Fruit fly (Drosophila melanogaster) whole organism, embryonic: Measurements from ENCODE around the gene vers.

Experiments
- Adf1 ChIP-seq: fragments of 200-800 bp; sonication (Bioruptor generic); IDR thresholded peaks from 2 replicates; pipeline ENCODE4 v1.3.6; 2022; ENCODE audit warnings: missing biosample characterization, missing genetic modification characterization
- B-H2 ChIP-seq: fragments of 200-800 bp; sonication (Bioruptor generic); optimal IDR thresholded peaks from 2 replicates; lab custom pipeline; 2018; ENCODE audit warnings: missing biosample characterization, mild to moderate bottlenecking, missing genetic modification characterization
- BEAF-32 ChIP-seq: fragments of 200-800 bp; sonication (Bioruptor generic); optimal IDR thresholded peaks from 3 replicates; lab custom pipeline; 2017; ENCODE audit warnings: missing biosample characterization, missing genetic modification characterization, mild to moderate bottlenecking, moderate library complexity, missing genetic modification reagents
- CG10959 ChIP-seq: fragments of 200-800 bp; sonication (Bioruptor generic); IDR thresholded peaks from 2 replicates; pipeline ENCODE4 v1.3.6; 2022; ENCODE audit warnings: missing biosample characterization, missing genetic modification characterization
- CG13287 ChIP-seq: fragments of 200-800 bp; sonication (Bioruptor generic); IDR thresholded peaks from 2 replicates; pipeline ENCODE4 v1.3.6; 2022; ENCODE audit warnings: missing biosample characterization, missing genetic modification characterization; ENCODE audit not compliant: partially characterized antibody
- CG16815 ChIP-seq: fragments of 200-800 bp; sonication (Bioruptor generic); optimal IDR thresholded peaks from 3 replicates; lab custom pipeline; 2017; ENCODE audit warnings: missing biosample characterization, mild to moderate bottlenecking, missing genetic modification characterization
- CG1832 ChIP-seq: fragments of 200-800 bp; sonication (Bioruptor generic); optimal IDR thresholded peaks from 2 replicates; lab custom pipeline; 2017; ENCODE audit warnings: missing biosample characterization, mild to moderate bottlenecking, missing genetic modification characterization, inconsistent platforms
- CG18476 ChIP-seq: fragments of 200-800 bp; sonication (Bioruptor generic); optimal IDR thresholded peaks from 2 replicates; lab custom pipeline; 2016; ENCODE audit warnings: missing biosample characterization, mild to moderate bottlenecking, missing genetic modification characterization
- CG18599 ChIP-seq: fragments of 200-800 bp; sonication (Bioruptor generic); optimal IDR thresholded peaks from 3 replicates; lab custom pipeline; 2017; ENCODE audit warnings: missing biosample characterization, missing genetic modification characterization, mild to moderate bottlenecking, moderate library complexity, missing genetic modification reagents
- CG2199 ChIP-seq: fragments of 200-800 bp; sonication (Bioruptor generic); IDR thresholded peaks from 3 replicates; pipeline ENCODE4 v1.3.6; 2022; ENCODE audit warnings: missing biosample characterization, missing genetic modification characterization
- CG2678 ChIP-seq: fragments of 200-800 bp; sonication (Bioruptor generic); optimal IDR thresholded peaks from 3 replicates; lab custom pipeline; 2019; ENCODE audit warnings: missing biosample characterization, mild to moderate bottlenecking, missing genetic modification characterization, moderate library complexity
- CG33213 ChIP-seq: fragments of 200-800 bp; sonication (Bioruptor generic); optimal IDR thresholded peaks from 3 replicates; lab custom pipeline; 2016; ENCODE audit warnings: missing biosample characterization, missing genetic modification characterization
- CG33557 ChIP-seq: fragments of 200-800 bp; sonication (Bioruptor generic); optimal IDR thresholded peaks from 2 replicates; lab custom pipeline; 2019; ENCODE audit warnings: missing biosample characterization, mild to moderate bottlenecking, missing genetic modification characterization, moderate library complexity
- CG3726 ChIP-seq: fragments of 200-800 bp; sonication (Bioruptor generic); IDR thresholded peaks from 3 replicates; pipeline ENCODE4, ENCODE4 v1.3.6; 2022; ENCODE audit warnings: missing biosample characterization, missing genetic modification characterization
- CG3995 ChIP-seq: fragments of 200-800 bp; sonication (Bioruptor generic); optimal IDR thresholded peaks from 3 replicates; lab custom pipeline; 2016; ENCODE audit warnings: missing biosample characterization, missing genetic modification characterization
- CG4282 ChIP-seq: fragments of 200-800 bp; sonication (Bioruptor generic); optimal IDR thresholded peaks from 2 replicates; lab custom pipeline; 2016; ENCODE audit warnings: missing biosample characterization, missing genetic modification characterization
- CG5953 ChIP-seq: fragments of 200-800 bp; sonication (Bioruptor generic); IDR thresholded peaks from 2 replicates; pipeline ENCODE4 v1.3.6; 2022; ENCODE audit warnings: missing biosample characterization, missing genetic modification characterization
- CG6765 ChIP-seq: fragments of 200-800 bp; sonication (Bioruptor generic); optimal IDR thresholded peaks from 3 replicates; lab custom pipeline; 2017; ENCODE audit warnings: missing biosample characterization, mild to moderate bottlenecking, missing genetic modification characterization
- CG7271 ChIP-seq: fragments of 200-800 bp; sonication (Bioruptor generic); optimal IDR thresholded peaks from 2 replicates; lab custom pipeline; 2018; ENCODE audit warnings: missing biosample characterization, mild to moderate bottlenecking, missing genetic modification characterization, moderate library complexity
- CG9215 ChIP-seq: fragments of 200-800 bp; sonication (Bioruptor generic); IDR thresholded peaks from 2 replicates; pipeline ENCODE4 v1.3.6; 2022; ENCODE audit warnings: missing biosample characterization, missing genetic modification characterization
- CG9876 ChIP-seq: fragments of 200-800 bp; sonication (Bioruptor generic); optimal IDR thresholded peaks from 2 replicates; lab custom pipeline; 2016; ENCODE audit warnings: missing biosample characterization, missing genetic modification characterization
- D19B ChIP-seq: fragments of 200-800 bp; sonication (Bioruptor generic); optimal IDR thresholded peaks from 2 replicates; lab custom pipeline; 2017; ENCODE audit warnings: missing biosample characterization, mild to moderate bottlenecking, missing genetic modification characterization
- Elba2 ChIP-seq: fragments of 200-800 bp; sonication (Bioruptor generic); optimal IDR thresholded peaks from 3 replicates; lab custom pipeline; 2016; ENCODE audit warnings: missing biosample characterization, missing genetic modification characterization
- GATAe ChIP-seq: fragments of 200-800 bp; sonication (Bioruptor generic); conservative IDR thresholded peaks from 2 replicates; pipeline ENCODE4 v1.3.6; 2022; ENCODE audit warnings: missing biosample characterization, missing genetic modification characterization
- Gug ChIP-seq: fragments of 200-800 bp; sonication (Bioruptor generic); IDR thresholded peaks from 4 replicates; pipeline ENCODE4 v1.3.6; 2022; ENCODE audit warnings: missing biosample characterization, missing genetic modification characterization
- HLHmδ ChIP-seq: fragments of 200-800 bp; sonication (Bioruptor generic); optimal IDR thresholded peaks from 2 replicates; lab custom pipeline; 2018; ENCODE audit warnings: missing biosample characterization, mild to moderate bottlenecking, missing genetic modification characterization, moderate library complexity
- Hr39 ChIP-seq: fragments of >200 bp; optimal IDR thresholded peaks from 2 replicates; lab custom pipeline; 2017
- Jarid2 ChIP-seq: fragments of 200-800 bp; sonication (Bioruptor generic); optimal IDR thresholded peaks from 3 replicates; lab custom pipeline; 2017; ENCODE audit warnings: mild to moderate bottlenecking, missing biosample characterization, missing genetic modification reagents, missing genetic modification characterization
- Kr ChIP-seq: fragments of 200-800 bp; sonication (Bioruptor generic); optimal IDR thresholded peaks from 2 replicates; lab custom pipeline; 2017; ENCODE audit warnings: missing biosample characterization, mild to moderate bottlenecking, missing genetic modification characterization
- MTF-1 ChIP-seq: fragments of 200-800 bp; sonication (Bioruptor generic); optimal IDR thresholded peaks from 2 replicates; lab custom pipeline; 2018; ENCODE audit warnings: missing biosample characterization, mild to moderate bottlenecking, missing genetic modification characterization, borderline replicate concordance
- Mrtf ChIP-seq: fragments of 200-800 bp; sonication (Bioruptor generic); IDR thresholded peaks from 3 replicates; pipeline ENCODE4 v1.3.6; 2022; ENCODE audit warnings: missing biosample characterization, missing genetic modification characterization
- NK7.1 ChIP-seq: fragments of 200-800 bp; sonication (Bioruptor generic); optimal IDR thresholded peaks from 3 replicates; lab custom pipeline; 2016; ENCODE audit warnings: missing biosample characterization, missing genetic modification characterization
- Neu2 ChIP-seq: fragments of 200-800 bp; sonication (Bioruptor generic); optimal IDR thresholded peaks from 3 replicates; lab custom pipeline; 2016; ENCODE audit warnings: missing biosample characterization, missing genetic modification characterization, borderline replicate concordance
- Six4 ChIP-seq: fragments of 200-800 bp; sonication (Bioruptor generic); optimal IDR thresholded peaks from 2 replicates; lab custom pipeline; 2016; ENCODE audit warnings: missing biosample characterization, missing genetic modification characterization
- Trl ChIP-seq, 3 experiments: fragments of >200 bp in 2 of 3; fragments of 200-800 bp in 1 of 3; sonication (Bioruptor generic) in 1 of 3; optimal IDR thresholded peaks; 2 replicates in 1 of 3; 3 replicates in 2 of 3; lab custom pipeline; 2016 to 2017; ENCODE audit warnings: missing biosample characterization in 1 of 3, missing genetic modification characterization in 1 of 3
- al ChIP-seq: fragments of 200-800 bp; sonication (Bioruptor generic); IDR thresholded peaks from 2 replicates; pipeline ENCODE4 v1.3.6; 2022; ENCODE audit warnings: missing biosample characterization, missing genetic modification characterization
- ap ChIP-seq: fragments of 200-800 bp; sonication (Bioruptor generic); IDR thresholded peaks from 2 replicates; pipeline ENCODE4 v1.3.6; 2022; ENCODE audit warnings: missing biosample characterization, missing genetic modification characterization
- bsh ChIP-seq, 2 experiments: fragments of 200-800 bp; sonication (Bioruptor generic); optimal IDR thresholded peaks; 2 replicates each; lab custom pipeline; 2017 to 2018; ENCODE audit warnings: mild to moderate bottlenecking in 2 of 2, missing biosample characterization in 2 of 2, missing genetic modification characterization in 2 of 2, moderate library complexity in 1 of 2
- corto ChIP-seq: fragments of 200-800 bp; sonication (Bioruptor generic); optimal IDR thresholded peaks from 2 replicates; lab custom pipeline; 2016; ENCODE audit warnings: missing biosample characterization, mild to moderate bottlenecking, missing genetic modification characterization, moderate library complexity
- ems ChIP-seq: fragments of 200-800 bp; sonication (Bioruptor generic); optimal IDR thresholded peaks from 3 replicates; lab custom pipeline; 2016; ENCODE audit warnings: missing biosample characterization, missing genetic modification characterization
- ewg ChIP-seq: fragments of 200-800 bp; sonication (Bioruptor generic); optimal IDR thresholded peaks from 3 replicates; lab custom pipeline; 2017; ENCODE audit warnings: mild to moderate bottlenecking, missing biosample characterization, missing genetic modification reagents, missing genetic modification characterization
- fd102C ChIP-seq: fragments of 200-800 bp; sonication (Bioruptor generic); optimal IDR thresholded peaks from 2 replicates; lab custom pipeline; 2018; ENCODE audit warnings: missing biosample characterization, mild to moderate bottlenecking, missing genetic modification characterization, moderate library complexity
- gcm2 ChIP-seq: fragments of 200-800 bp; sonication (Bioruptor generic); optimal IDR thresholded peaks from 2 replicates; lab custom pipeline; 2016; ENCODE audit warnings: missing biosample characterization, missing genetic modification characterization
- her ChIP-seq: fragments of 200-800 bp; sonication (Bioruptor generic); optimal IDR thresholded peaks from 2 replicates; lab custom pipeline; 2016; ENCODE audit warnings: missing biosample characterization, missing genetic modification characterization
- hth ChIP-seq: fragments of >200 bp; optimal IDR thresholded peaks from 2 replicates; lab custom pipeline; 2017; ENCODE audit warnings: inconsistent platforms
- oc ChIP-seq: fragments of 200-800 bp; sonication (Bioruptor generic); optimal IDR thresholded peaks from 2 replicates; lab custom pipeline; 2018; ENCODE audit warnings: missing biosample characterization, mild to moderate bottlenecking, missing genetic modification characterization, moderate library complexity
- pfk ChIP-seq: fragments of 200-800 bp; sonication (Bioruptor generic); optimal IDR thresholded peaks from 2 replicates; lab custom pipeline; 2018; ENCODE audit warnings: missing biosample characterization, mild to moderate bottlenecking, missing genetic modification characterization, moderate library complexity
- sd ChIP-seq: fragments of 200-800 bp; sonication (Bioruptor generic); optimal IDR thresholded peaks from 3 replicates; lab custom pipeline; 2018; ENCODE audit warnings: missing biosample characterization, mild to moderate bottlenecking, missing genetic modification characterization, moderate library complexity

Gene vers

DNA sequence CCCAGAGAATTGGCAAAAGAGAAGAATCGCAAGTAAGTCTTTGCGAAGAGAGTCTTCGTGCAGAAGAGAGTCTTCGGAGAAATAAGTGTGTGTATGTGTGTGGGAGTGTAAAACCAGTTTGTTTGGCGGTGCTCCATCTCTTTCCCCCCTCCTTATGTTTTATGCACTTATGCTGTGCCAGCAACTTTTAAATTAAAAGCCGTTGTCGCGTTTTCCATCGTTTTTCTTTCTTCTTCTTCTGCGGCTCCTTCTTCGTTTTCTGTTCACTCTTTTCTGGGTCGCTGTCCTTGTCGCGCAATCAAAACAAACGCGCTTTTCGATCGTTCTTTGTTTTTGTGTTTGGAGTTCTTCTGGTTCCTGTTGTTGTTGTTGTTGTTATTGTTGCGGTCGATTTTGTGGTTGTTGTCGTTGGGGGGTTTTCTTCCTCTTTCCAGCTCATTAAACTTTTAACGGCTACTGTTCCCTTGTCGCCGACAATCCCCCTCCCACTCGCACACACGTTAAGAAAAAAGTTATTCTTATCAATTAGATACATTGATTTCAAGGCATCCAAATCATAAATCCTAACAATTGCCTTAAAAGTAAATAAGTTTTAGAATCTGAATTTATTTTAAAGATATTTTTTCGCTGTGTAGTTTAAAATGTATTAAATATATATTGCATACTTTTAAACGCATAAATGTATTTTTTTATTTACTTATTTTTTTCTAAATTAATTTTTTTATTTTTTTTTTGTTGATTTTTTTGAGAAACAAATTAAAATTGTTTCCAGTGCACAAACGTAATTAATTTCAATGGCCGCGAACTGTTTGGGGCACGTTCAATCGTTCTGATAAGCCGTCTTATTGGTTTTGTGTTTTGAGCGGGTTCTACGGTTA, 4.6 kb upstream of the vers start (continued):
- TF ChIP-seq CG3995 (GFP tag; lab: Kevin White, UChicago): no peak
- TF ChIP-seq Trl (optimal IDR thresholded peaks at IDR 0.05; lab: Kevin White, UChicago): peak; percentile 53 to 75
- TF ChIP-seq Trl (GFP tag; optimal IDR thresholded peaks at IDR 0.05; lab: Kevin White, UChicago): peak; percentile 25
- TF ChIP-seq CG2199: peak; percentile 74; the same call in 1 of the 3 replicates
- no peak for TF ChIP-seq CG5953 (GFP tag; lab: Robert Waterston, UW)
- TF ChIP-seq BEAF-32: no peak
- no peak for TF ChIP-seq Neu2
- peak; percentile 66 for TF ChIP-seq Six4 (GFP tag; lab: Kevin White, UChicago)
- no peak for TF ChIP-seq CG18599 (GFP tag; lab: Kevin White, UChicago)
- peak; percentile 64 for TF ChIP-seq ewg (GFP tag; lab: Kevin White, UChicago)
- TF ChIP-seq ems: peak; percentile 59
- TF ChIP-seq HLHmδ (GFP tag; lab: Kevin White, UChicago): no peak
- TF ChIP-seq Hr39: no peak
- peak; percentile 9 for TF ChIP-seq Jarid2
- TF ChIP-seq bsh (GFP tag; optimal IDR thresholded peaks at IDR 0.05; lab: Kevin White, UChicago): peak; percentile 52 to 95
- TF ChIP-seq hth (lab: Kevin White, UChicago): no peak
- TF ChIP-seq CG10959 (GFP tag; lab: Robert Waterston, UW): no peak
- TF ChIP-seq CG2678 (tag; lab: Kevin White, UChicago): peak; percentile 95
- peak; percentile 84 for TF ChIP-seq CG7271 (tag; lab: Kevin White, UChicago)
- no peak for TF ChIP-seq corto (GFP tag; lab: Kevin White, UChicago)
- peak; percentile 16 for TF ChIP-seq CG1832 (GFP tag; lab: Kevin White, UChicago)
- TF ChIP-seq ap (GFP tag; lab: Robert Waterston, UW): no peak
- no peak for TF ChIP-seq fd102C (GFP tag; lab: Kevin White, UChicago)
- TF ChIP-seq oc: peak; percentile 78
- no peak for TF ChIP-seq CG9876
- no peak for TF ChIP-seq her (GFP tag; lab: Kevin White, UChicago)
- TF ChIP-seq D19B: no peak
- TF ChIP-seq Adf1 (GFP tag; lab: Robert Waterston, UW): no peak
- no peak for TF ChIP-seq CG13287 (GFP tag; lab: Robert Waterston, UW)
- peak; percentile 50 for TF ChIP-seq sd (tag; lab: Kevin White, UChicago)
- no peak for TF ChIP-seq Mrtf (GFP tag; lab: Robert Waterston, UW)
- TF ChIP-seq GATAe: no peak
- TF ChIP-seq al (GFP tag; lab: Robert Waterston, UW): peak; percentile 52
- TF ChIP-seq Gug (GFP tag; lab: Robert Waterston, UW): 0 out of 4 replicates have a peak, but pooled peaks have one; percentile 30
- peak; percentile 23 for TF ChIP-seq CG18476 (GFP tag; lab: Kevin White, UChicago)
- no peak for TF ChIP-seq gcm2 (GFP tag; lab: Kevin White, UChicago)
- peak; percentile 14 for TF ChIP-seq Kr (GFP tag; lab: Kevin White, UChicago)
- peak; percentile 27 for TF ChIP-seq MTF-1 (GFP tag; lab: Kevin White, UChicago)
- no peak for TF ChIP-seq pfk (GFP tag; lab: Kevin White, UChicago)
- peak; percentile 69 for TF ChIP-seq CG16815 (GFP tag; lab: Kevin White, UChicago)
- no peak for TF ChIP-seq B-H2 (GFP tag; lab: Kevin White, UChicago)
- no peak for TF ChIP-seq NK7.1 (GFP tag; lab: Kevin White, UChicago)
- TF ChIP-seq CG4282 (GFP tag; lab: Kevin White, UChicago): no peak
- TF ChIP-seq CG33213 (GFP tag; lab: Kevin White, UChicago): no peak
- peak; percentile 24 for TF ChIP-seq CG6765 (GFP tag; lab: Kevin White, UChicago)
- no peak for TF ChIP-seq Elba2 (GFP tag; lab: Kevin White, UChicago)
- peak; percentile 63; the same call in 1 of the 3 replicates for TF ChIP-seq CG3726 (GFP tag; lab: Robert Waterston, UW)
- TF ChIP-seq CG9215: no peak
- peak; percentile 96 for TF ChIP-seq CG33557
